Worm (Caenorhabditis elegans) whole organism, L2 larva: Measurements from ENCODE around the gene clec-260.

ENCODE experiments used
- F13H6.1 ChIP-seq: sonication (generic microtip); optimal IDR thresholded peaks from 2 replicates; lab custom pipeline; 2016; ENCODE audit warnings: missing genetic modification characterization, missing compliant biosample characterization
- R02D3.7 ChIP-seq: fragments of 150-350 bp; optimal IDR thresholded peaks from 2 replicates; lab custom pipeline; 2014; ENCODE audit warnings: missing biosample characterization, missing genetic modification characterization
- Y55F3AM.14 ChIP-seq: fragments of 200-800 bp; sonication (Bioruptor generic); optimal IDR thresholded peaks from 2 replicates; lab custom pipeline; 2018; ENCODE audit warnings: mild to moderate bottlenecking, missing genetic modification characterization, missing compliant biosample characterization
- alr-1 ChIP-seq: fragments of 150-350 bp; optimal IDR thresholded peaks from 2 replicates; lab custom pipeline; 2014; ENCODE audit warnings: missing biosample characterization, missing genetic modification characterization
- aly-2 ChIP-seq: fragments of 150-350 bp; optimal IDR thresholded peaks from 2 replicates; lab custom pipeline; 2014; ENCODE audit warnings: missing biosample characterization, missing genetic modification characterization
- ama-1 ChIP-seq: fragments of 150-350 bp; optimal IDR thresholded peaks from 2 replicates; lab custom pipeline; 2018; ENCODE audit warnings: inconsistent platforms
- blmp-1 ChIP-seq: sonication (generic microtip); optimal IDR thresholded peaks from 2 replicates; lab custom pipeline; 2017; ENCODE audit warnings: missing genetic modification characterization, mild to moderate bottlenecking, missing compliant biosample characterization, antibody characterized with exemption, moderate library complexity; ENCODE audit not compliant: insufficient read depth
- ceh-16 ChIP-seq: fragments of 150-350 bp; optimal IDR thresholded peaks from 2 replicates; lab custom pipeline; 2014; ENCODE audit warnings: missing biosample characterization, missing genetic modification characterization
- ceh-82 ChIP-seq: fragments of 150-350 bp; optimal IDR thresholded peaks from 2 replicates; lab custom pipeline; 2014; ENCODE audit warnings: missing biosample characterization, missing genetic modification characterization
- crh-2 ChIP-seq: sonication (generic microtip); optimal IDR thresholded peaks from 2 replicates; lab custom pipeline; 2017; ENCODE audit warnings: missing biosample characterization, missing genetic modification characterization
- elt-3 ChIP-seq: sonication (generic microtip); optimal IDR thresholded peaks from 2 replicates; lab custom pipeline; 2017; ENCODE audit warnings: missing biosample characterization, missing genetic modification characterization
- fos-1 ChIP-seq: fragments of 150-350 bp; optimal IDR thresholded peaks from 2 replicates; lab custom pipeline; 2014; ENCODE audit warnings: missing biosample characterization, missing genetic modification characterization
- gmeb-1 ChIP-seq: fragments of 150-350 bp; optimal IDR thresholded peaks from 2 replicates; lab custom pipeline; 2014; ENCODE audit warnings: missing biosample characterization, missing genetic modification characterization
- lin-11 ChIP-seq: fragments of 150-350 bp; sonication (generic microtip); optimal IDR thresholded peaks from 2 replicates; lab custom pipeline; 2014; ENCODE audit warnings: missing biosample characterization, missing genetic modification characterization, inconsistent platforms, mixed read lengths
- lin-39 ChIP-seq: fragments of 150-350 bp; optimal IDR thresholded peaks from 2 replicates; lab custom pipeline; 2014; ENCODE audit warnings: missing biosample characterization, missing genetic modification reagents, missing genetic modification characterization
- lsy-2 ChIP-seq, 2 experiments: fragments of 150-350 bp in 1 of 2; sonication (generic microtip) in 1 of 2; optimal IDR thresholded peaks; 2 replicates each; lab custom pipeline; 2014 to 2017; ENCODE audit warnings: missing biosample characterization in 2 of 2, missing genetic modification characterization in 2 of 2
- mab-5 ChIP-seq: fragments of 150-350 bp; optimal IDR thresholded peaks from 2 replicates; lab custom pipeline; 2014; ENCODE audit warnings: missing biosample characterization, missing genetic modification characterization
- mbf-1 ChIP-seq: sonication (generic microtip); optimal IDR thresholded peaks from 2 replicates; lab custom pipeline; 2017; ENCODE audit warnings: missing biosample characterization, missing genetic modification characterization
- mdl-1 ChIP-seq, 2 experiments: fragments of 150-350 bp in 1 of 2; sonication (generic microtip) in 1 of 2; optimal IDR thresholded peaks; 2 replicates each; lab custom pipeline; 2017; ENCODE audit warnings: missing biosample characterization in 2 of 2, missing genetic modification characterization in 2 of 2
- nhr-11 ChIP-seq: fragments of 150-350 bp; optimal IDR thresholded peaks from 2 replicates; lab custom pipeline; 2014; ENCODE audit warnings: missing biosample characterization, missing genetic modification characterization
- nhr-12 ChIP-seq: fragments of 150-350 bp; optimal IDR thresholded peaks from 2 replicates; lab custom pipeline; 2014; ENCODE audit warnings: missing biosample characterization, missing genetic modification characterization
- nhr-23 ChIP-seq: fragments of 150-350 bp; optimal IDR thresholded peaks from 2 replicates; lab custom pipeline; 2014; ENCODE audit warnings: missing biosample characterization, missing genetic modification reagents, missing genetic modification characterization
- nhr-237 ChIP-seq: fragments of 150-350 bp; optimal IDR thresholded peaks from 2 replicates; lab custom pipeline; 2014; ENCODE audit warnings: missing biosample characterization, missing genetic modification characterization
- nhr-25 ChIP-seq: fragments of 150-350 bp; sonication (generic microtip); optimal IDR thresholded peaks from 3 replicates; lab custom pipeline; 2014; ENCODE audit warnings: missing biosample characterization, missing genetic modification characterization
- nhr-6 ChIP-seq: fragments of 150-350 bp; optimal IDR thresholded peaks from 2 replicates; lab custom pipeline; 2014; ENCODE audit warnings: missing biosample characterization, missing genetic modification characterization
- nhr-77 ChIP-seq: fragments of 150-350 bp; optimal IDR thresholded peaks from 2 replicates; lab custom pipeline; 2014; ENCODE audit warnings: missing biosample characterization, missing genetic modification characterization
- sem-4 ChIP-seq: fragments of 150-350 bp; optimal IDR thresholded peaks from 2 replicates; lab custom pipeline; 2014; ENCODE audit warnings: missing biosample characterization, missing genetic modification reagents, missing genetic modification characterization
- skn-1 ChIP-seq: sonication (generic microtip); optimal IDR thresholded peaks from 2 replicates; lab custom pipeline; 2017; ENCODE audit warnings: missing biosample characterization, missing genetic modification characterization
- sma-3 ChIP-seq: sonication (generic microtip); optimal IDR thresholded peaks from 2 replicates; lab custom pipeline; 2016; ENCODE audit warnings: missing genetic modification reagents, missing genetic modification characterization, missing compliant biosample characterization
- sma-9 ChIP-seq, 2 experiments: fragments of 150-350 bp in 1 of 2; sonication (generic microtip) in 1 of 2; optimal IDR thresholded peaks; 2 replicates each; lab custom pipeline; 2014 to 2016; ENCODE audit warnings: missing genetic modification characterization in 2 of 2, mild to moderate bottlenecking in 1 of 2, missing biosample characterization in 1 of 2, missing compliant biosample characterization in 1 of 2, missing genetic modification reagents in 1 of 2, moderate library complexity in 1 of 2
- snpc-4 ChIP-seq: fragments of 150-350 bp; optimal IDR thresholded peaks from 2 replicates; lab custom pipeline; 2014; ENCODE audit warnings: missing biosample characterization, missing genetic modification characterization
- unc-39 ChIP-seq: fragments of 150-350 bp; optimal IDR thresholded peaks from 2 replicates; lab custom pipeline; 2014; ENCODE audit warnings: missing biosample characterization, missing genetic modification characterization
- unc-55 ChIP-seq: fragments of 150-350 bp; sonication (generic microtip); optimal IDR thresholded peaks from 3 replicates; lab custom pipeline; 2014; ENCODE audit warnings: missing biosample characterization, missing genetic modification reagents, missing genetic modification characterization
- ztf-1 ChIP-seq: fragments of 200-800 bp; sonication (Bioruptor generic); conservative IDR thresholded peaks from 2 replicates; pipeline ENCODE4 v1.3.6; 2022; ENCODE audit warnings: missing genetic modification characterization, missing compliant biosample characterization
- ztf-11 ChIP-seq: sonication (generic microtip); optimal IDR thresholded peaks from 2 replicates; lab custom pipeline; 2017; ENCODE audit warnings: missing biosample characterization, missing genetic modification characterization
- ztf-4 ChIP-seq: fragments of 150-350 bp; optimal IDR thresholded peaks from 2 replicates; lab custom pipeline; 2014; ENCODE audit warnings: missing biosample characterization, missing genetic modification characterization

Gene clec-260

ce11 chrV:19978220-19978619 is 7.9 kb downstream of the clec-260 start, which contains the start of gene srh-183:
Gene srh-183, minus strand, starts transcription at chrV:19978320.
- no peak for TF ChIP-seq nhr-237 (tag; lab: Kevin White, UChicago)
- no peak for TF ChIP-seq ztf-4 (tag; lab: Kevin White, UChicago)
- TF ChIP-seq lsy-2 (tag; optimal IDR thresholded peaks at IDR 0.05; lab: Kevin White, UChicago), result no peak
- TF ChIP-seq skn-1, result no peak
- TF ChIP-seq mdl-1 (tag; optimal IDR thresholded peaks at IDR 0.05; lab: Kevin White, UChicago), result no peak
- no peak for TF ChIP-seq mab-5 (tag; lab: Kevin White, UChicago)
- no peak for TF ChIP-seq Y55F3AM.14 (GFP tag; lab: Kevin White, UChicago)

ce11 chrV:19972984-19973383 is 13.1 kb downstream of the clec-260 start, which contains the start of gene srh-173:
Gene srh-173, plus strand, starts transcription at chrV:19973284.
- TF ChIP-seq nhr-11 (tag; lab: Kevin White, UChicago) (no peak), sem-4 (tag; lab: Kevin White, UChicago) (no peak), ceh-82 (no peak), ztf-4 (tag; lab: Kevin White, UChicago) (no peak), alr-1 (no peak), nhr-25 (tag; lab: Kevin White, UChicago) (no peak), nhr-6 (tag; lab: Kevin White, UChicago) (no peak), unc-39 (tag; lab: Kevin White, UChicago) (no peak), F13H6.1 (no peak), ztf-1 (GFP tag; lab: Robert Waterston, UW) (no peak), unc-55 (no peak), lin-11 (no peak), lin-39 (tag; lab: Kevin White, UChicago) (no peak), ceh-16 (tag; lab: Kevin White, UChicago) (no peak), nhr-77 (tag; lab: Kevin White, UChicago) (no peak), nhr-237 (tag; lab: Kevin White, UChicago) (no peak), crh-2 (tag; lab: Kevin White, UChicago) (no peak), gmeb-1 (tag; lab: Kevin White, UChicago) (no peak), sma-3 (no peak), sma-9 (GFP tag; optimal IDR thresholded peaks at IDR 0.05; lab: Kevin White, UChicago) (no peak), sma-9 (tag; optimal IDR thresholded peaks at IDR 0.05; lab: Kevin White, UChicago) (no peak)
- TF ChIP-seq, all 48 proteins: peak for 0

DNA sequence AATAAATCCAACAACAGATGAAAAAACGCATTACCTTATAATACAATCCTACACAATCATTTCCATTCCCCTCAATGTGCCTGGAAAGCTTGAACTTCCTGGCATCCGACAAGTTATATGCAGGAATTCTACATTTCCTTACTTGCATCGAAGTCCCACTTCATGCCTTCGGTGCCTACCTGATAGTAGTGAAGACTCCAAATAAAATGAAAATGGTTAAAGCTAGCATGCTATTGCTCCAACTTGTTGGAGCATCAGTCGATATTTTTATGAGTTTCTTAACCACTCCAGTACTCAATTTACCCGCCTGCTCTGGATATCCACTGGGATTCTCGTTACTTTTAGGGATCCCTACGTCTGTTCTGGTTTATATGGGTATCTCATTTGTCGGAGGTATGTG is 20.5 kb downstream of the clec-260 start, which contains the start of gene srh-171:
TSS of gene srh-171 (plus strand) at position 75 of the 400 bp plus-strand sequence.
- TF ChIP-seq snpc-4 (no peak), blmp-1 (tag; lab: Kevin White, UChicago) (no peak), fos-1 (no peak), unc-39 (tag; lab: Kevin White, UChicago) (no peak), gmeb-1 (tag; lab: Kevin White, UChicago) (no peak)

DNA sequence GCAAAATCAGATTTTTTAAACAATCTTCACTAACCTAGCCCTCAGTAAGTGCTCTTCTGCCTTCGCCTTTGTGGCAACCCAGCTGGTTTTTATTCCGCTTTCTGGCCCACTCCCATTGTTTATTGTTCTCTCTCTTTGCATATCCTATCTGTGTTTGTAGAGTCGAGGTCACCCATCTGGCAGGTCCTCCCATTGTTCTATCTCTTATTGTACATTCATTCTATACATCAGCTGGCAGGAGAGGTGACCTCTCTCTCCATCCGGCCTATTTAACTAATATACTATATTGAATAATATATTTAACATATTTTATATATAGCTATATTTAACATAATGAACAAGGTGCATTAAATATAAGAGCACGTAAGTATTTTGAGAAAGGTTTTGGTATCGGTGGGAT is 24.1 kb downstream of the clec-260 start:
- TF ChIP-seq mbf-1 (tag; lab: Kevin White, UChicago), result no peak
- no peak for TF ChIP-seq nhr-12 (tag; lab: Kevin White, UChicago)
- no peak for TF ChIP-seq aly-2
- TF ChIP-seq nhr-77 (tag; lab: Kevin White, UChicago), result no peak
- TF ChIP-seq elt-3 (tag; lab: Kevin White, UChicago), result no peak
- TF ChIP-seq ztf-1 (GFP tag; lab: Robert Waterston, UW), result no peak
- no peak for TF ChIP-seq fos-1
- no peak for TF ChIP-seq unc-39 (tag; lab: Kevin White, UChicago)
- TF ChIP-seq ztf-11 (tag; lab: Kevin White, UChicago), result no peak
- no peak for TF ChIP-seq R02D3.7 (tag; lab: Kevin White, UChicago)
- no peak for TF ChIP-seq lin-39 (tag; lab: Kevin White, UChicago)
- no peak for TF ChIP-seq nhr-23
- no peak for TF ChIP-seq ama-1 (lab: Kevin White, UChicago)
- no peak for TF ChIP-seq sma-3
- no peak for TF ChIP-seq mdl-1 (tag; optimal IDR thresholded peaks at IDR 0.05; lab: Kevin White, UChicago)
- no peak for TF ChIP-seq ceh-16 (tag; lab: Kevin White, UChicago)
- TF ChIP-seq alr-1, result no peak
- no peak for TF ChIP-seq mab-5 (tag; lab: Kevin White, UChicago)
- TF ChIP-seq Y55F3AM.14 (GFP tag; lab: Kevin White, UChicago), result no peak
- TF ChIP-seq, all 48 proteins: peak for 0
